Fruit fly (Drosophila melanogaster): ENCODE results near the gene crq.

DNA sequence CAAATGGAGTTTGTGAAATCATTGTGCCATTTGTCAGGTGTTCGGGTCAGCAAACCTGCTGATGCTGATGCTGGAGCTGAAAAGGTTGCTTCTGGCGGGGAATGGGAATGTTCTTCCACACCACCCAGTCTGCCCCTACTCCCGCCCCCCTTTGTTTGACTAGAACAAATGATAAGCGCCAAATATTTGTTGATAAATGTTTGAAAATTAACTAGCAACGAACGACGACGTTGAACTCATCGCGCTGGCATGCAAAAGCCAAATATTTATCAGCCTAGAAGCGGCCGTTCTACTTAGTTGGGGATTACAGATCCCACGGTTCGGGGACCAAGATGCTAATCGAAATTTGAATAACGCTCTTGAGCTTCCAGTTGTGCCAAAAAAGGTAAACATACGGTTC, 27.3 kb downstream of the crq start:
- TF ChIP-seq bab1 (GFP tag; optimal IDR thresholded peaks at IDR 0.05), result no peak
- TF ChIP-seq CG11617 (GFP tag; optimal IDR thresholded peaks at IDR 0.05), result no peak
- no peak for TF ChIP-seq Clk (GFP tag; optimal IDR thresholded peaks at IDR 0.05)
